Worm (Caenorhabditis elegans) whole organism, L4 larva: ENCODE results near the gene hpo-29.

Experiments used
- F10B5.3 ChIP-seq: sonication (generic microtip); optimal IDR thresholded peaks from 2 replicates; lab custom pipeline; 2016; ENCODE audit warnings: mild to moderate bottlenecking, missing genetic modification characterization, missing compliant biosample characterization
- F26F4.8 ChIP-seq: fragments of 200-800 bp; sonication (Bioruptor generic); conservative IDR thresholded peaks from 2 replicates; pipeline ENCODE4 v1.3.6; 2022; ENCODE audit warnings: missing genetic modification characterization, missing compliant biosample characterization
- F37D6.2 ChIP-seq: sonication (generic microtip); optimal IDR thresholded peaks from 2 replicates; lab custom pipeline; 2016; ENCODE audit warnings: mild to moderate bottlenecking, missing genetic modification characterization, missing compliant biosample characterization
- Y75B8A.6 ChIP-seq: fragments of 200-800 bp; sonication (Bioruptor generic); IDR thresholded peaks from 2 replicates; pipeline ENCODE4 v1.3.6; 2022; ENCODE audit warnings: missing genetic modification reagents, missing genetic modification characterization, missing compliant biosample characterization
- ZK337.2 ChIP-seq: fragments of 200-800 bp; sonication (Bioruptor generic); IDR thresholded peaks from 2 replicates; pipeline ENCODE4 v1.3.6; 2022; ENCODE audit warnings: missing genetic modification reagents, missing genetic modification characterization, missing compliant biosample characterization
- ZK546.5 ChIP-seq, 2 experiments: sonication (generic microtip); optimal IDR thresholded peaks; 2 replicates each; lab custom pipeline; 2017; ENCODE audit warnings: missing biosample characterization in 2 of 2, missing genetic modification characterization in 2 of 2
- arid-1 ChIP-seq: fragments of 200-800 bp; sonication (Bioruptor generic); conservative IDR thresholded peaks from 2 replicates; pipeline ENCODE4 v1.3.6; 2022; ENCODE audit warnings: missing genetic modification reagents, missing genetic modification characterization, missing compliant biosample characterization
- attf-4 ChIP-seq: sonication (generic microtip); optimal IDR thresholded peaks from 3 replicates; lab custom pipeline; 2017; ENCODE audit warnings: missing biosample characterization, missing genetic modification characterization
- ceh-20 ChIP-seq: fragments of 200-800 bp; sonication (Bioruptor generic); IDR thresholded peaks from 2 replicates; pipeline ENCODE4 v1.3.6; 2022; ENCODE audit warnings: missing genetic modification reagents, missing genetic modification characterization, missing compliant biosample characterization
- ceh-28 ChIP-seq: fragments of 150-350 bp; optimal IDR thresholded peaks from 2 replicates; lab custom pipeline; 2014; ENCODE audit warnings: missing biosample characterization, missing genetic modification reagents, missing genetic modification characterization
- ceh-44 ChIP-seq: fragments of 200-800 bp; sonication (Bioruptor generic); IDR thresholded peaks from 2 replicates; pipeline ENCODE4 v1.3.6; 2022; ENCODE audit warnings: missing genetic modification reagents, missing genetic modification characterization, missing compliant biosample characterization
- ceh-62 ChIP-seq: sonication (generic microtip); optimal IDR thresholded peaks from 2 replicates; lab custom pipeline; 2017; ENCODE audit warnings: missing biosample characterization, missing genetic modification characterization
- ceh-82 ChIP-seq: sonication (generic microtip); optimal IDR thresholded peaks from 2 replicates; lab custom pipeline; 2017; ENCODE audit warnings: missing biosample characterization, missing genetic modification characterization
- ces-1 ChIP-seq: fragments of 150-350 bp; sonication (generic microtip); optimal IDR thresholded peaks from 4 replicates; lab custom pipeline; 2014; ENCODE audit warnings: missing biosample characterization, missing genetic modification reagents, missing genetic modification characterization
- ctbp-1 ChIP-seq: fragments of 200-800 bp; sonication (Bioruptor generic); IDR thresholded peaks from 2 replicates; pipeline ENCODE4 v1.3.6; 2022; ENCODE audit warnings: missing genetic modification reagents, missing genetic modification characterization, missing compliant biosample characterization
- daf-12 ChIP-seq: fragments of 150-350 bp; optimal IDR thresholded peaks from 2 replicates; lab custom pipeline; 2014; ENCODE audit warnings: missing biosample characterization, missing genetic modification reagents, missing genetic modification characterization
- daf-19 ChIP-seq: fragments of 200-800 bp; sonication (Bioruptor generic); conservative IDR thresholded peaks from 2 replicates; pipeline ENCODE4 v1.3.6; 2022; ENCODE audit warnings: missing genetic modification characterization, missing compliant biosample characterization
- dmd-6 ChIP-seq: fragments of 200-800 bp; sonication (Bioruptor generic); IDR thresholded peaks from 2 replicates; pipeline ENCODE4 v1.3.6; 2022; ENCODE audit warnings: missing genetic modification reagents, missing genetic modification characterization, missing compliant biosample characterization
- dmd-9 ChIP-seq: fragments of 200-800 bp; sonication (Bioruptor generic); IDR thresholded peaks from 2 replicates; pipeline ENCODE4 v1.3.6; 2022; ENCODE audit warnings: missing genetic modification reagents, missing genetic modification characterization, missing compliant biosample characterization
- duxl-1 ChIP-seq: sonication (generic microtip); optimal IDR thresholded peaks from 2 replicates; lab custom pipeline; 2016; ENCODE audit warnings: mild to moderate bottlenecking, missing genetic modification characterization, moderate library complexity, missing compliant biosample characterization; ENCODE audit not compliant: poor library complexity
- egl-27 ChIP-seq: sonication (generic microtip); optimal IDR thresholded peaks from 3 replicates; lab custom pipeline; 2017; ENCODE audit warnings: missing biosample characterization, missing genetic modification reagents, missing genetic modification characterization
- egl-43 ChIP-seq: fragments of 200-800 bp; sonication (Bioruptor generic); IDR thresholded peaks from 2 replicates; pipeline ENCODE4 v1.3.6; 2022; ENCODE audit warnings: missing genetic modification reagents, missing genetic modification characterization, missing compliant biosample characterization
- gei-8 ChIP-seq: fragments of 200-800 bp; sonication (Bioruptor generic); optimal IDR thresholded peaks from 2 replicates; lab custom pipeline; 2018; ENCODE audit warnings: mild to moderate bottlenecking, missing genetic modification characterization, missing compliant biosample characterization
- hlh-11 ChIP-seq: fragments of 200-800 bp; sonication (Bioruptor generic); optimal IDR thresholded peaks from 2 replicates; lab custom pipeline; 2018; ENCODE audit warnings: mild to moderate bottlenecking, missing genetic modification characterization, missing compliant biosample characterization
- hlh-30 ChIP-seq: sonication (generic microtip); optimal IDR thresholded peaks from 2 replicates; lab custom pipeline; 2017; ENCODE audit warnings: antibody characterized with exemption, mild to moderate bottlenecking, missing genetic modification characterization, missing compliant biosample characterization; ENCODE audit not compliant: insufficient read depth
- jun-1 ChIP-seq: fragments of 150-350 bp; optimal IDR thresholded peaks from 2 replicates; lab custom pipeline; 2014; ENCODE audit warnings: missing biosample characterization, missing genetic modification reagents, missing genetic modification characterization
- lim-7 ChIP-seq: fragments of 200-800 bp; sonication (Bioruptor generic); IDR thresholded peaks from 2 replicates; pipeline ENCODE4 v1.3.6; 2022; ENCODE audit warnings: missing genetic modification characterization, missing compliant biosample characterization
- lin-38 ChIP-seq: fragments of 200-800 bp; sonication (Bioruptor generic); IDR thresholded peaks from 2 replicates; pipeline ENCODE4 v1.3.6; 2022; ENCODE audit warnings: missing genetic modification reagents, missing genetic modification characterization, missing compliant biosample characterization
- lir-3 ChIP-seq: sonication (generic microtip); optimal IDR thresholded peaks from 2 replicates; lab custom pipeline; 2016; ENCODE audit warnings: mild to moderate bottlenecking, missing genetic modification characterization, missing compliant biosample characterization
- lsy-2 ChIP-seq, 2 experiments: fragments of 150-350 bp in 1 of 2; sonication (generic microtip) in 1 of 2; optimal IDR thresholded peaks; 2 replicates each; lab custom pipeline; 2014 to 2017; ENCODE audit warnings: missing biosample characterization in 2 of 2, missing genetic modification characterization in 2 of 2
- madf-9 ChIP-seq: fragments of 200-800 bp; sonication (Bioruptor generic); conservative IDR thresholded peaks from 2 replicates; pipeline ENCODE4 v1.3.6; 2022; ENCODE audit warnings: missing genetic modification reagents, missing genetic modification characterization, missing compliant biosample characterization
- mep-1 ChIP-seq: fragments of 150-350 bp; sonication (generic microtip); optimal IDR thresholded peaks from 3 replicates; lab custom pipeline; 2014; ENCODE audit warnings: missing biosample characterization, missing genetic modification characterization
- mes-2 ChIP-seq: sonication (generic microtip); optimal IDR thresholded peaks from 2 replicates; lab custom pipeline; 2016; ENCODE audit warnings: missing genotype, mild to moderate bottlenecking, missing genetic modification characterization, missing compliant biosample characterization; ENCODE audit not compliant: poor library complexity, severe bottlenecking
- mxl-3 ChIP-seq: fragments of 200-800 bp; sonication (Bioruptor generic); optimal IDR thresholded peaks from 2 replicates; lab custom pipeline; 2018; ENCODE audit warnings: mild to moderate bottlenecking, missing genetic modification characterization, missing compliant biosample characterization
- nhr-102 ChIP-seq: sonication (generic microtip); optimal IDR thresholded peaks from 2 replicates; lab custom pipeline; 2016; ENCODE audit warnings: mild to moderate bottlenecking, missing genetic modification characterization, moderate library complexity, missing compliant biosample characterization
- nhr-11 ChIP-seq: fragments of 150-350 bp; optimal IDR thresholded peaks from 2 replicates; lab custom pipeline; 2014; ENCODE audit warnings: missing biosample characterization, missing genetic modification characterization
- nhr-237 ChIP-seq: sonication (generic microtip); optimal IDR thresholded peaks from 2 replicates; lab custom pipeline; 2017; ENCODE audit warnings: missing biosample characterization, missing genetic modification characterization
- nhr-28 ChIP-seq: fragments of 150-350 bp; optimal IDR thresholded peaks from 2 replicates; lab custom pipeline; 2014; ENCODE audit warnings: missing biosample characterization, missing genetic modification characterization
- nhr-42 ChIP-seq: fragments of 200-800 bp; sonication (Bioruptor generic); IDR thresholded peaks from 2 replicates; pipeline ENCODE4 v1.3.6; 2022; ENCODE audit warnings: missing genetic modification characterization, missing compliant biosample characterization
- nhr-77 ChIP-seq: fragments of 150-350 bp; optimal IDR thresholded peaks from 2 replicates; lab custom pipeline; 2014; ENCODE audit warnings: missing biosample characterization, missing genetic modification characterization
- pqm-1 ChIP-seq: sonication (generic microtip); optimal IDR thresholded peaks from 2 replicates; lab custom pipeline; 2017; ENCODE audit warnings: missing biosample characterization, missing genetic modification characterization
- snpc-4 ChIP-seq: fragments of 150-350 bp; optimal IDR thresholded peaks from 2 replicates; lab custom pipeline; 2014; ENCODE audit warnings: missing biosample characterization, missing genetic modification characterization
- spr-1 ChIP-seq: sonication (generic microtip); optimal IDR thresholded peaks from 2 replicates; lab custom pipeline; 2016; ENCODE audit warnings: mild to moderate bottlenecking, missing genetic modification characterization, missing compliant biosample characterization
- spr-3 ChIP-seq: fragments of 200-800 bp; sonication (Bioruptor generic); optimal IDR thresholded peaks from 2 replicates; lab custom pipeline; 2018; ENCODE audit warnings: mild to moderate bottlenecking, missing genetic modification characterization, missing compliant biosample characterization
- tra-1 ChIP-seq: fragments of 200-800 bp; sonication (Bioruptor generic); IDR thresholded peaks from 2 replicates; pipeline ENCODE4 v1.3.6; 2022; ENCODE audit warnings: missing genetic modification reagents, missing genetic modification characterization, missing compliant biosample characterization
- vab-7 ChIP-seq: fragments of 200-800 bp; sonication (Bioruptor generic); IDR thresholded peaks from 2 replicates; pipeline ENCODE4 v1.3.6; 2022; ENCODE audit warnings: missing genetic modification reagents, missing genetic modification characterization, missing compliant biosample characterization
- zag-1 ChIP-seq: fragments of 150-350 bp; optimal IDR thresholded peaks from 2 replicates; lab custom pipeline; 2014; ENCODE audit warnings: missing biosample characterization, missing genetic modification characterization
- zfp-3 ChIP-seq: fragments of 200-800 bp; sonication (Bioruptor generic); conservative IDR thresholded peaks from 2 replicates; pipeline ENCODE4 v1.3.6; 2022; ENCODE audit warnings: missing genetic modification reagents, missing genetic modification characterization, missing compliant biosample characterization
- zip-11 ChIP-seq: fragments of 200-800 bp; sonication (Bioruptor generic); IDR thresholded peaks from 2 replicates; pipeline ENCODE4 v1.3.6; 2022; ENCODE audit warnings: missing genetic modification characterization, missing compliant biosample characterization
- zip-2 ChIP-seq: fragments of 150-350 bp; optimal IDR thresholded peaks from 2 replicates; lab custom pipeline; 2014; ENCODE audit warnings: missing biosample characterization, missing genetic modification characterization
- ztf-11 ChIP-seq: fragments of 150-350 bp; optimal IDR thresholded peaks from 2 replicates; lab custom pipeline; 2014; ENCODE audit warnings: missing biosample characterization, missing genetic modification characterization
- ztf-7 ChIP-seq: fragments of 150-350 bp; optimal IDR thresholded peaks from 2 replicates; lab custom pipeline; 2014; ENCODE audit warnings: missing biosample characterization, missing genetic modification characterization

The hpo-29 gene

ce11 chrIII:235115-235514, 529 bp upstream of the hpo-29 start (continued):
- TF ChIP-seq nhr-102 (tag; lab: Kevin White, UChicago), result peak; percentile 54
- TF ChIP-seq lsy-2 (tag; optimal IDR thresholded peaks at IDR 0.05; lab: Kevin White, UChicago), result peak in 1 of 2 experiments; percentile 60
- no peak for TF ChIP-seq nhr-11 (tag; lab: Kevin White, UChicago)
- no peak for TF ChIP-seq ZK337.2 (GFP tag; lab: Robert Waterston, UW)
- peak; percentile 67 for TF ChIP-seq nhr-42
- TF ChIP-seq pqm-1, result no peak
- no peak for TF ChIP-seq spr-1 (tag; lab: Kevin White, UChicago)
- no peak for TF ChIP-seq ctbp-1 (GFP tag; lab: Robert Waterston, UW)
- no peak for TF ChIP-seq dmd-9 (GFP tag; lab: Robert Waterston, UW)
- TF ChIP-seq ZK546.5 (tag; optimal IDR thresholded peaks at IDR 0.05; lab: Kevin White, UChicago), result no peak
- TF ChIP-seq nhr-77, result no peak
- no peak for TF ChIP-seq ceh-62 (tag; lab: Kevin White, UChicago)
- TF ChIP-seq zip-11 (GFP tag; lab: Robert Waterston, UW), result no peak
- no peak for TF ChIP-seq ces-1 (GFP tag; lab: Kevin White, UChicago)
- TF ChIP-seq nhr-237 (tag; lab: Kevin White, UChicago), result no peak
- TF ChIP-seq gei-8 (GFP tag; lab: Kevin White, UChicago), result no peak
- no peak for TF ChIP-seq F26F4.8 (GFP tag; lab: Robert Waterston, UW)
- TF ChIP-seq jun-1 (tag; lab: Kevin White, UChicago), result no peak
- TF ChIP-seq lim-7 (GFP tag; lab: Robert Waterston, UW), result no peak
- TF ChIP-seq dmd-6, result 0 out of 2 replicates have a peak, but pooled peaks have one; percentile 27
- TF ChIP-seq egl-43, result 0 out of 2 replicates have a peak, but pooled peaks have one; percentile 44
- TF ChIP-seq tra-1, result 0 out of 2 replicates have a peak, but pooled peaks have one; percentile 35
- no peak for TF ChIP-seq lir-3 (tag; lab: Kevin White, UChicago)
- TF ChIP-seq daf-19 (GFP tag; lab: Robert Waterston, UW), result no peak
- TF ChIP-seq vab-7 (GFP tag; lab: Robert Waterston, UW), result no peak
- TF ChIP-seq ztf-11 (tag; lab: Kevin White, UChicago), result no peak
- TF ChIP-seq spr-3 (GFP tag; lab: Kevin White, UChicago), result peak; percentile 36
- no peak for TF ChIP-seq mxl-3 (GFP tag; lab: Kevin White, UChicago)
- TF ChIP-seq duxl-1 (tag; lab: Kevin White, UChicago), result no peak
- TF ChIP-seq daf-12 (tag; lab: Kevin White, UChicago), result no peak
- no peak for TF ChIP-seq snpc-4
- no peak for TF ChIP-seq zfp-3 (GFP tag; lab: Robert Waterston, UW)
- TF ChIP-seq nhr-28 (tag; lab: Kevin White, UChicago), result no peak
- TF ChIP-seq arid-1 (GFP tag; lab: Robert Waterston, UW), result 0 out of 2 replicates have a peak, but pooled peaks have one; percentile 43
- TF ChIP-seq mep-1 (tag; lab: Kevin White, UChicago), result peak; percentile 54
- TF ChIP-seq ceh-20 (GFP tag; lab: Robert Waterston, UW), result no peak
- no peak for TF ChIP-seq attf-4 (tag; lab: Kevin White, UChicago)
- no peak for TF ChIP-seq egl-27 (tag; lab: Kevin White, UChicago)
- TF ChIP-seq lin-38 (GFP tag; lab: Robert Waterston, UW), result peak; percentile 68
- no peak for TF ChIP-seq zag-1 (tag; lab: Kevin White, UChicago)
- TF ChIP-seq ceh-44 (GFP tag; lab: Robert Waterston, UW), result no peak
- no peak for TF ChIP-seq ceh-82 (tag; lab: Kevin White, UChicago)
- no peak for TF ChIP-seq F37D6.2 (tag; lab: Kevin White, UChicago)
- no peak for TF ChIP-seq ztf-7 (tag; lab: Kevin White, UChicago)
- TF ChIP-seq ceh-28, result no peak
- no peak for TF ChIP-seq zip-2 (tag; lab: Kevin White, UChicago)
- no peak for TF ChIP-seq F10B5.3 (tag; lab: Kevin White, UChicago)
- TF ChIP-seq Y75B8A.6 (GFP tag; lab: Robert Waterston, UW), result no peak
- TF ChIP-seq madf-9, result 0 out of 2 replicates have a peak, but pooled peaks have one; percentile 25
- TF ChIP-seq mes-2, result peak; percentile 54
- TF ChIP-seq hlh-11, result no peak
- no peak for TF ChIP-seq hlh-30 (tag; lab: Kevin White, UChicago)
